Worm (Caenorhabditis elegans) whole organism, L3 larva: ENCODE data around the gene K04C2.2.

Experiments
- R02D3.7 ChIP-seq: fragments of 150-350 bp; optimal IDR thresholded peaks from 2 replicates; lab custom pipeline; 2014; ENCODE audit warnings: missing biosample characterization, missing genetic modification characterization
- ZK546.5 ChIP-seq: sonication (generic microtip); optimal IDR thresholded peaks from 2 replicates; lab custom pipeline; 2017; ENCODE audit warnings: missing biosample characterization, missing genetic modification characterization
- aly-2 ChIP-seq: fragments of 150-350 bp; optimal IDR thresholded peaks from 2 replicates; lab custom pipeline; 2014; ENCODE audit warnings: missing biosample characterization, missing genetic modification characterization
- ceh-28 ChIP-seq: fragments of 150-350 bp; optimal IDR thresholded peaks from 2 replicates; lab custom pipeline; 2014; ENCODE audit warnings: missing biosample characterization, missing genetic modification reagents, missing genetic modification characterization
- ceh-82 ChIP-seq: fragments of 150-350 bp; optimal IDR thresholded peaks from 2 replicates; lab custom pipeline; 2014; ENCODE audit warnings: missing biosample characterization, missing genetic modification characterization
- ceh-9 ChIP-seq: sonication (generic microtip); optimal IDR thresholded peaks from 2 replicates; lab custom pipeline; 2018; ENCODE audit warnings: missing biosample characterization, missing genetic modification characterization
- daf-12 ChIP-seq: fragments of 150-350 bp; optimal IDR thresholded peaks from 2 replicates; lab custom pipeline; 2014; ENCODE audit warnings: missing biosample characterization, missing genetic modification reagents, missing genetic modification characterization
- egl-27 ChIP-seq: sonication (generic microtip); optimal IDR thresholded peaks from 4 replicates; lab custom pipeline; 2017; ENCODE audit warnings: missing biosample characterization, missing genetic modification reagents, missing genetic modification characterization
- egl-5 ChIP-seq: fragments of 150-350 bp; optimal IDR thresholded peaks from 2 replicates; lab custom pipeline; 2017; ENCODE audit warnings: missing biosample characterization, missing genetic modification reagents, missing genetic modification characterization, inconsistent platforms
- elt-1 ChIP-seq: fragments of 150-350 bp; optimal IDR thresholded peaks from 2 replicates; lab custom pipeline; 2014; ENCODE audit warnings: missing biosample characterization, missing genetic modification characterization
- elt-2 ChIP-seq: sonication (generic microtip); optimal IDR thresholded peaks from 2 replicates; lab custom pipeline; 2016; ENCODE audit warnings: missing genetic modification reagents, mild to moderate bottlenecking, missing genetic modification characterization, missing compliant biosample characterization
- elt-3 ChIP-seq, 3 experiments: fragments of 150-350 bp in 1 of 3; sonication (generic microtip) in 2 of 3; optimal IDR thresholded peaks; 2 replicates in 2 of 3; 4 replicates in 1 of 3; lab custom pipeline; 2014 to 2017; ENCODE audit warnings: missing biosample characterization in 3 of 3, missing genetic modification characterization in 3 of 3
- eor-1 ChIP-seq, 2 experiments: fragments of 150-350 bp; optimal IDR thresholded peaks; 2 replicates each; lab custom pipeline; 2014 to 2018; ENCODE audit warnings: missing biosample characterization in 2 of 2, missing genetic modification characterization in 2 of 2
- fkh-10 ChIP-seq: sonication (generic microtip); optimal IDR thresholded peaks from 2 replicates; lab custom pipeline; 2017; ENCODE audit warnings: missing biosample characterization, missing genetic modification reagents, missing genetic modification characterization
- fkh-2 ChIP-seq: fragments of 150-350 bp; optimal IDR thresholded peaks from 2 replicates; lab custom pipeline; 2014; ENCODE audit warnings: missing biosample characterization, missing genetic modification reagents, missing genetic modification characterization
- fos-1 ChIP-seq: fragments of 150-350 bp; optimal IDR thresholded peaks from 2 replicates; lab custom pipeline; 2014; ENCODE audit warnings: missing biosample characterization, missing genetic modification characterization
- hmg-11 ChIP-seq: sonication (generic microtip); optimal IDR thresholded peaks from 2 replicates; lab custom pipeline; 2016; ENCODE audit warnings: missing genetic modification characterization, missing compliant biosample characterization
- jun-1 ChIP-seq: fragments of 150-350 bp; optimal IDR thresholded peaks from 2 replicates; lab custom pipeline; 2014; ENCODE audit warnings: missing biosample characterization, missing genetic modification reagents, missing genetic modification characterization
- lin-15B ChIP-seq: fragments of 150-350 bp; optimal IDR thresholded peaks from 2 replicates; lab custom pipeline; 2014; ENCODE audit warnings: missing biosample characterization, missing genetic modification characterization
- lin-39 ChIP-seq: fragments of 150-350 bp; optimal IDR thresholded peaks from 2 replicates; lab custom pipeline; 2018; ENCODE audit warnings: missing biosample characterization, missing genetic modification reagents, missing genetic modification characterization
- lsy-12 ChIP-seq: sonication (generic microtip); optimal IDR thresholded peaks from 2 replicates; lab custom pipeline; 2016; ENCODE audit warnings: mild to moderate bottlenecking, missing genetic modification characterization, missing compliant biosample characterization
- mdl-1 ChIP-seq: fragments of 150-350 bp; optimal IDR thresholded peaks from 2 replicates; lab custom pipeline; 2014; ENCODE audit warnings: missing biosample characterization, missing genetic modification characterization
- mml-1 ChIP-seq: fragments of 150-350 bp; sonication (generic microtip); optimal IDR thresholded peaks from 3 replicates; lab custom pipeline; 2014; ENCODE audit warnings: missing biosample characterization, missing genetic modification characterization
- nfya-1 ChIP-seq: sonication (generic microtip); optimal IDR thresholded peaks from 2 replicates; lab custom pipeline; 2017; ENCODE audit warnings: missing genetic modification characterization, mild to moderate bottlenecking, missing compliant biosample characterization, antibody characterized with exemption, moderate library complexity; ENCODE audit not compliant: insufficient read depth
- nhr-12 ChIP-seq: fragments of 150-350 bp; optimal IDR thresholded peaks from 2 replicates; lab custom pipeline; 2014; ENCODE audit warnings: missing biosample characterization, missing genetic modification characterization
- nhr-23 ChIP-seq: fragments of 150-350 bp; optimal IDR thresholded peaks from 2 replicates; lab custom pipeline; 2014; ENCODE audit warnings: missing biosample characterization, missing genetic modification reagents, missing genetic modification characterization
- nhr-237 ChIP-seq: fragments of 150-350 bp; optimal IDR thresholded peaks from 2 replicates; lab custom pipeline; 2014; ENCODE audit warnings: missing biosample characterization, missing genetic modification characterization
- nhr-25 ChIP-seq: sonication (generic microtip); optimal IDR thresholded peaks from 2 replicates; lab custom pipeline; 2017; ENCODE audit warnings: missing biosample characterization, missing genetic modification characterization
- nhr-28 ChIP-seq: fragments of 150-350 bp; optimal IDR thresholded peaks from 2 replicates; lab custom pipeline; 2014; ENCODE audit warnings: missing biosample characterization, missing genetic modification characterization
- nhr-76 ChIP-seq: fragments of 150-350 bp; sonication (generic microtip); optimal IDR thresholded peaks from 5 replicates; lab custom pipeline; 2014; ENCODE audit warnings: missing biosample characterization, missing genetic modification characterization
- pha-4 ChIP-seq: fragments of 150-350 bp; optimal IDR thresholded peaks from 2 replicates; lab custom pipeline; 2014; ENCODE audit warnings: missing biosample characterization, missing genetic modification reagents, missing genetic modification characterization
- pqm-1 ChIP-seq: fragments of 150-350 bp; optimal IDR thresholded peaks from 2 replicates; lab custom pipeline; 2017; ENCODE audit warnings: missing biosample characterization, missing genetic modification characterization, inconsistent platforms
- sea-2 ChIP-seq: fragments of 150-350 bp; sonication (generic microtip); optimal IDR thresholded peaks from 4 replicates; lab custom pipeline; 2014; ENCODE audit warnings: missing biosample characterization, missing genetic modification reagents, missing genetic modification characterization
- skn-1 ChIP-seq: fragments of 150-350 bp; optimal IDR thresholded peaks from 2 replicates; lab custom pipeline; 2014; ENCODE audit warnings: missing biosample characterization, missing genetic modification characterization
- snpc-4 ChIP-seq: fragments of 150-350 bp; optimal IDR thresholded peaks from 2 replicates; lab custom pipeline; 2014; ENCODE audit warnings: missing biosample characterization, missing genetic modification characterization
- tbx-2 ChIP-seq: sonication (generic microtip); optimal IDR thresholded peaks from 2 replicates; lab custom pipeline; 2016; ENCODE audit warnings: mild to moderate bottlenecking, missing genetic modification characterization, missing compliant biosample characterization
- unc-39 ChIP-seq: sonication (generic microtip); optimal IDR thresholded peaks from 4 replicates; lab custom pipeline; 2017; ENCODE audit warnings: missing biosample characterization, missing genetic modification characterization
- unc-62 ChIP-seq: fragments of 150-350 bp; sonication (generic microtip); optimal IDR thresholded peaks from 4 replicates; lab custom pipeline; 2014; ENCODE audit warnings: missing biosample characterization, missing genetic modification reagents, missing genetic modification characterization
- zag-1 ChIP-seq: fragments of 150-350 bp; optimal IDR thresholded peaks from 2 replicates; lab custom pipeline; 2014; ENCODE audit warnings: missing biosample characterization, missing genetic modification characterization
- ztf-4 ChIP-seq: fragments of 150-350 bp; optimal IDR thresholded peaks from 2 replicates; lab custom pipeline; 2014; ENCODE audit warnings: missing biosample characterization, missing genetic modification characterization

K04C2.2 gene

DNA sequence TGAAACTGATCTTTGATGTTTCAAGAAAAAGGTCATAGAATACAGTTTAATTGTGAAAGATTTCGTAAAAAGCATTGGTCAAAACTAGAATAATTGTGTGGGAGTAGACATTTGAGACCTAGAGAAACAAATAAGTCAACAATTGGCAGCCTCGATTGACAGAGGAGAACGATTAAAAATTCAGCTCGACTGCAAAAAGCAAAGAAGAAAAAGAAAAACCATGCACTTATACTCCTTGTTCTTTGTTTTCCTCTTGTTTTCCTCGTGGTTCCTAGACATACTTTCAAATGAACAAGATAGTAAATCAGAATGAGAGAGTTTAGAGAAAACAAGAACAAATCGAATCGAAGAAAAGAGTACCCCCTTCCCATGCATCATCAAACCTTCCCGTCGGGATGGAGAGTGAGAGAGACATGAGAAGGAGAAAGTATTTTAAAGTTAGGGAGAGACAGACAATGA is 32.2 kb upstream of the K04C2.2 start:
- TF ChIP-seq skn-1 (tag; lab: Kevin White, UChicago) (peak; percentile 31), lin-39 (no peak), lin-15B (peak; percentile 29), daf-12 (tag; lab: Kevin White, UChicago) (no peak), ztf-4 (tag; lab: Kevin White, UChicago) (no peak), fkh-2 (tag; lab: Kevin White, UChicago) (no peak), nhr-25 (peak; percentile 3), aly-2 (tag; lab: Kevin White, UChicago) (no peak), elt-1 (tag; lab: Kevin White, UChicago) (no peak), pha-4 (tag; lab: Kevin White, UChicago) (peak; percentile 79), mdl-1 (tag; lab: Kevin White, UChicago) (peak; percentile 14), tbx-2 (no peak), ceh-28 (tag; lab: Kevin White, UChicago) (peak; percentile 36), pqm-1 (tag; lab: Kevin White, UChicago) (peak; percentile 79), R02D3.7 (no peak), jun-1 (peak; percentile 81), nfya-1 (peak; percentile 33), mml-1 (tag; lab: Kevin White, UChicago) (no peak), nhr-23 (tag; lab: Kevin White, UChicago) (peak; percentile 63), elt-2 (tag; lab: Kevin White, UChicago) (peak; percentile 77)
- TF ChIP-seq, all 47 proteins: peak for 11

ce11 chrIII:6859482-6859881 is 30.1 kb upstream of the K04C2.2 start, which contains the start of gene clec-158:
TSS of gene clec-158 (minus strand) at chrIII:6859582.
- TF ChIP-seq nhr-76 (tag; lab: Kevin White, UChicago) (no peak), R02D3.7 (no peak), mdl-1 (tag; lab: Kevin White, UChicago) (no peak), pha-4 (tag; lab: Kevin White, UChicago) (no peak), fkh-10 (GFP tag; lab: Kevin White, UChicago) (no peak), sea-2 (no peak), aly-2 (tag; lab: Kevin White, UChicago) (no peak), lin-15B (no peak), lsy-12 (tag; lab: Kevin White, UChicago) (no peak), fos-1 (no peak), mml-1 (tag; lab: Kevin White, UChicago) (no peak), ceh-28 (tag; lab: Kevin White, UChicago) (no peak), egl-27 (tag; lab: Kevin White, UChicago) (no peak), nhr-23 (tag; lab: Kevin White, UChicago) (no peak)
- TF ChIP-seq, all 47 proteins: peak for 0

DNA sequence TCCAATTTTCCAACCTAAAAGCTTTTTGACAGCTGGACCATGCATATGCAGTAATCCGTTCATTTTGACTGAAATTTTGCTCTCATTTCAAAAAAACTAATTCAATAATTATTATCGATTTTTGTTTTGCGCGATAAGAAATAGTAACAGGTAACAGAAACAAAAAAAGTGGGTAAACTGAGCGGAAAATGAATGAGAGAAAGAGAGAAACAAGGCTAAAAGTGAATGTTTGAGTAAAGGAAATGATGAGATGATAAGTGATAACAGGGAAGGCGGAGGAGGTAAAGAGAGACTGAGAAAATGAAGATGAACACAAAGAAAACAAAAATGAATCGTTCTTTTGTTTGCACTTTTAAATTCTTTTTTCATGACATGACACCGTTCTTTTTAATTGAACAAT is 25.7 kb upstream of the K04C2.2 start, which contains the start of gene sma-3:
Gene sma-3 (minus strand): TSS at position 68 of the 400 bp plus-strand sequence.
- TF ChIP-seq unc-39 (tag; lab: Kevin White, UChicago) (no peak), elt-3 (tag; optimal IDR thresholded peaks at IDR 0.05; lab: Kevin White, UChicago) (peak in 2 of 3 experiments; percentile 47 to 50), nfya-1 (peak; percentile 21), ceh-28 (tag; lab: Kevin White, UChicago) (peak; percentile 69), tbx-2 (no peak), zag-1 (no peak), elt-2 (tag; lab: Kevin White, UChicago) (peak; percentile 73), skn-1 (tag; lab: Kevin White, UChicago) (no peak), jun-1 (no peak), lin-39 (no peak), ceh-82 (tag; lab: Kevin White, UChicago) (no peak), nhr-25 (no peak), fos-1 (no peak), ceh-9 (tag; lab: Kevin White, UChicago) (no peak), nhr-23 (tag; lab: Kevin White, UChicago) (peak; percentile 15), unc-62 (GFP tag; lab: Kevin White, UChicago) (no peak), pha-4 (tag; lab: Kevin White, UChicago) (peak; percentile 75), pqm-1 (tag; lab: Kevin White, UChicago) (peak; percentile 60), eor-1 (tag; optimal IDR thresholded peaks at IDR 0.05; lab: Kevin White, UChicago) (no peak), egl-27 (tag; lab: Kevin White, UChicago) (no peak), mml-1 (tag; lab: Kevin White, UChicago) (no peak)

- no peak for TF ChIP-seq pqm-1 (tag; lab: Kevin White, UChicago)
- TF ChIP-seq egl-27 (tag; lab: Kevin White, UChicago) = no peak
- TF ChIP-seq nfya-1 = peak; percentile 52
- no peak for TF ChIP-seq elt-1 (tag; lab: Kevin White, UChicago)
- no peak for TF ChIP-seq mml-1 (tag; lab: Kevin White, UChicago)
- TF ChIP-seq elt-3 (tag; optimal IDR thresholded peaks at IDR 0.05; lab: Kevin White, UChicago) = no peak
- TF ChIP-seq snpc-4 (tag; lab: Kevin White, UChicago) = peak; percentile 32
- no peak for TF ChIP-seq R02D3.7
- peak; percentile 37 for TF ChIP-seq skn-1 (tag; lab: Kevin White, UChicago)
- no peak for TF ChIP-seq ZK546.5 (tag; lab: Kevin White, UChicago)
- TF ChIP-seq elt-2 (tag; lab: Kevin White, UChicago) = peak; percentile 5
- TF ChIP-seq lin-15B = peak; percentile 34
- TF ChIP-seq egl-5 (tag; lab: Kevin White, UChicago) = peak; percentile 64
- no peak for TF ChIP-seq hmg-11
- no peak for TF ChIP-seq unc-39 (tag; lab: Kevin White, UChicago)
- no peak for TF ChIP-seq ceh-82 (tag; lab: Kevin White, UChicago)
- TF ChIP-seq mdl-1 (tag; lab: Kevin White, UChicago) = no peak
- no peak for TF ChIP-seq nhr-28 (tag; lab: Kevin White, UChicago)
- no peak for TF ChIP-seq nhr-12 (tag; lab: Kevin White, UChicago)
- TF ChIP-seq jun-1 = no peak
- no peak for TF ChIP-seq lsy-12 (tag; lab: Kevin White, UChicago)
- TF ChIP-seq lin-39 = peak; percentile 22
- no peak for TF ChIP-seq nhr-237 (tag; lab: Kevin White, UChicago)
- TF ChIP-seq pha-4 (tag; lab: Kevin White, UChicago) = peak; percentile 52
- peak; percentile 30 for TF ChIP-seq nhr-23 (tag; lab: Kevin White, UChicago)
These were observed 20.3 kb upstream of the K04C2.2 start, which contains the start of the genes cra-1 and kbp-1 for ce11 chrIII:6869268-6869667. TSS of gene cra-1 (minus strand) at chrIII:6869460. TSS of gene kbp-1 (plus strand) at chrIII:6869633.
